Worm (Caenorhabditis elegans) whole organism, L1 larva: ENCODE measurements around the gene T13G4.7.
A peak's percentile ranks its signal among the peaks of the same experiment; 100 is the strongest.

Source experiments
- F16B12.6 ChIP-seq: fragments of 150-350 bp; optimal IDR thresholded peaks from 2 replicates; lab custom pipeline; 2014; ENCODE audit warnings: missing biosample characterization, missing genetic modification characterization
- alr-1 ChIP-seq: fragments of 200-800 bp; sonication (Bioruptor generic); optimal IDR thresholded peaks from 2 replicates; lab custom pipeline; 2018; ENCODE audit warnings: borderline replicate concordance, mild to moderate bottlenecking, missing genetic modification characterization, missing compliant biosample characterization
- blmp-1 ChIP-seq: fragments of 150-350 bp; optimal IDR thresholded peaks from 2 replicates; lab custom pipeline; 2014; ENCODE audit warnings: missing biosample characterization, missing genetic modification characterization
- dsc-1 ChIP-seq: sonication (generic microtip); optimal IDR thresholded peaks from 2 replicates; lab custom pipeline; 2016; ENCODE audit warnings: mild to moderate bottlenecking, missing genetic modification characterization, missing compliant biosample characterization
- efl-1 ChIP-seq, 4 experiments: fragments of 150-350 bp; optimal IDR thresholded peaks in 3 of 4; peaks in 1 of 4; 1 replicate in 1 of 4; 2 replicates in 3 of 4; lab custom pipeline; 2014; ENCODE audit warnings: missing biosample characterization in 2 of 4, missing genetic modification characterization in 2 of 4, missing genetic modification reagents in 2 of 4
- egl-13 ChIP-seq: sonication (generic microtip); optimal IDR thresholded peaks from 2 replicates; lab custom pipeline; 2016; ENCODE audit warnings: missing genotype, missing genetic modification reagents, missing genetic modification characterization, missing compliant biosample characterization
- egl-27 ChIP-seq, 2 experiments: fragments of 150-350 bp in 1 of 2; sonication (generic microtip); optimal IDR thresholded peaks; 3 replicates each; lab custom pipeline; 2017 to 2018; ENCODE audit warnings: missing biosample characterization in 2 of 2, missing genetic modification characterization in 2 of 2, missing genetic modification reagents in 2 of 2
- elt-3 ChIP-seq, 6 experiments: fragments of 150-350 bp in 1 of 6; sonication (generic microtip); optimal IDR thresholded peaks; 2 replicates each; lab custom pipeline; 2017 to 2018; ENCODE audit warnings: missing biosample characterization in 6 of 6, missing genetic modification characterization in 6 of 6, inconsistent platforms in 1 of 6
- grh-1 ChIP-seq: fragments of 200-800 bp; sonication (Bioruptor generic); IDR thresholded peaks from 2 replicates; pipeline ENCODE4 v1.3.6; 2022; ENCODE audit warnings: missing genetic modification reagents, missing genetic modification characterization, missing compliant biosample characterization
- irx-1 ChIP-seq: sonication (generic microtip); optimal IDR thresholded peaks from 2 replicates; lab custom pipeline; 2016; ENCODE audit warnings: missing genetic modification characterization, missing compliant biosample characterization
- jun-1 ChIP-seq: fragments of 150-350 bp; optimal IDR thresholded peaks from 2 replicates; lab custom pipeline; 2014; ENCODE audit warnings: missing biosample characterization, missing genetic modification reagents, missing genetic modification characterization
- lin-13 ChIP-seq: fragments of 150-350 bp; optimal IDR thresholded peaks from 2 replicates; lab custom pipeline; 2014; ENCODE audit warnings: missing biosample characterization, missing genetic modification reagents, missing genetic modification characterization
- lin-14 ChIP-seq: fragments of 200-800 bp; sonication (Bioruptor generic); optimal IDR thresholded peaks from 2 replicates; lab custom pipeline; 2018; ENCODE audit warnings: mild to moderate bottlenecking, missing genetic modification characterization, moderate library complexity, missing compliant biosample characterization
- lin-15B ChIP-seq: fragments of 150-350 bp; sonication (generic microtip); optimal IDR thresholded peaks from 3 replicates; lab custom pipeline; 2014; ENCODE audit warnings: missing biosample characterization, missing genetic modification characterization
- lin-35 ChIP-seq, 2 experiments: fragments of 150-350 bp; optimal IDR thresholded peaks; 2 replicates each; lab custom pipeline; 2014; ENCODE audit warnings: missing biosample characterization in 2 of 2, missing genetic modification characterization in 2 of 2, missing genetic modification reagents in 2 of 2
- lir-3 ChIP-seq: sonication (generic microtip); optimal IDR thresholded peaks from 2 replicates; lab custom pipeline; 2016; ENCODE audit warnings: mild to moderate bottlenecking, missing genetic modification characterization, moderate library complexity, missing compliant biosample characterization; ENCODE audit not compliant: poor library complexity
- mef-2 ChIP-seq: fragments of 150-350 bp; optimal IDR thresholded peaks from 2 replicates; lab custom pipeline; 2014; ENCODE audit warnings: missing biosample characterization, missing genetic modification characterization
- nhr-11 ChIP-seq: fragments of 150-350 bp; optimal IDR thresholded peaks from 2 replicates; lab custom pipeline; 2014; ENCODE audit warnings: missing biosample characterization, missing genetic modification characterization
- nhr-20 ChIP-seq: sonication (generic microtip); optimal IDR thresholded peaks from 2 replicates; lab custom pipeline; 2016; ENCODE audit warnings: mild to moderate bottlenecking, missing genetic modification characterization, missing compliant biosample characterization
- nhr-237 ChIP-seq: fragments of 150-350 bp; optimal IDR thresholded peaks from 2 replicates; lab custom pipeline; 2014; ENCODE audit warnings: missing biosample characterization, missing genetic modification characterization
- nhr-28 ChIP-seq: fragments of 150-350 bp; optimal IDR thresholded peaks from 2 replicates; lab custom pipeline; 2014; ENCODE audit warnings: missing biosample characterization, missing genetic modification characterization
- nhr-47 ChIP-seq: sonication (generic microtip); optimal IDR thresholded peaks from 2 replicates; lab custom pipeline; 2016; ENCODE audit warnings: mild to moderate bottlenecking, missing genetic modification characterization, moderate library complexity, missing compliant biosample characterization
- nhr-71 ChIP-seq: sonication (generic microtip); optimal IDR thresholded peaks from 2 replicates; lab custom pipeline; 2016; ENCODE audit warnings: mild to moderate bottlenecking, missing genetic modification characterization, moderate library complexity, missing compliant biosample characterization
- nhr-77 ChIP-seq: fragments of 150-350 bp; optimal IDR thresholded peaks from 2 replicates; lab custom pipeline; 2014; ENCODE audit warnings: missing biosample characterization, missing genetic modification characterization
- nhr-84 ChIP-seq: sonication (generic microtip); optimal IDR thresholded peaks from 2 replicates; lab custom pipeline; 2017; ENCODE audit warnings: missing biosample characterization, missing genetic modification characterization
- nhr-85 ChIP-seq: sonication (generic microtip); peaks from one replicate; lab custom pipeline; 2016; ENCODE audit warnings: missing genetic modification characterization, inconsistent platforms, missing compliant biosample characterization
- pax-3 ChIP-seq: fragments of 200-800 bp; sonication (Bioruptor generic); optimal IDR thresholded peaks from 2 replicates; lab custom pipeline; 2018; ENCODE audit warnings: mild to moderate bottlenecking, missing genetic modification characterization, moderate library complexity, missing compliant biosample characterization
- sptf-1 ChIP-seq: fragments of 150-350 bp; optimal IDR thresholded peaks from 2 replicates; lab custom pipeline; 2014; ENCODE audit warnings: missing biosample characterization, missing genetic modification characterization
- sup-37 ChIP-seq: fragments of 200-800 bp; sonication (Bioruptor generic); optimal IDR thresholded peaks from 2 replicates; lab custom pipeline; 2018; ENCODE audit warnings: mild to moderate bottlenecking, missing genetic modification characterization, missing compliant biosample characterization
- swsn-7 ChIP-seq: sonication (generic microtip); optimal IDR thresholded peaks from 2 replicates; lab custom pipeline; 2016; ENCODE audit warnings: missing genetic modification characterization, missing compliant biosample characterization
- tlp-1 ChIP-seq: fragments of 150-350 bp; optimal IDR thresholded peaks from 2 replicates; lab custom pipeline; 2014; ENCODE audit warnings: missing biosample characterization, missing genetic modification characterization
- unc-130 ChIP-seq: fragments of 150-350 bp; optimal IDR thresholded peaks from 2 replicates; lab custom pipeline; 2017; ENCODE audit warnings: missing biosample characterization, missing genetic modification characterization, inconsistent platforms
- vab-15 ChIP-seq: sonication (generic microtip); optimal IDR thresholded peaks from 2 replicates; lab custom pipeline; 2017; ENCODE audit warnings: missing genotype, mild to moderate bottlenecking, missing genetic modification characterization, missing compliant biosample characterization
- zag-1 ChIP-seq: fragments of 150-350 bp; optimal IDR thresholded peaks from 2 replicates; lab custom pipeline; 2014; ENCODE audit warnings: missing biosample characterization, missing genetic modification characterization
- zip-4 ChIP-seq: fragments of 200-800 bp; sonication (Bioruptor generic); optimal IDR thresholded peaks from 2 replicates; lab custom pipeline; 2018; ENCODE audit warnings: mild to moderate bottlenecking, missing genetic modification characterization, moderate library complexity, missing compliant biosample characterization

Gene T13G4.7

DNA sequence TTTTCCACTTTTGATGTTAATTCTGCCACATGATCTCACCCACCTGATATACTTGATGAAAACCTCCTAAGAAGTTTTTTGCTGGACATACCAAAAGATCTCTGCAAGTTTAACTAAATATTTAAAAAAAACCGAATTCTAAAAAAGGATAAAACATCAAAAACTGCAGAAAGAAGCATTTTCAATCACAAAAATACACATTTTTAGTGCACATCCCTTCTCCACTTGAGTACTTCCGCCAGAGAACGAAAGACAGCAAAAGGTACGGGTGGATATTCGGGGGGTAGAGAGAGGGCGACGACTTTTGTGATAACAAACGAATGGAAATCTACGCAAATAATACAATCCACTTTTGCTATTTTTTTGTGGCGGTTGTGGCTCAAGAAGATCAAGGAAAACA, 24.7 kb upstream of the T13G4.7 start, which contains the start of gene C46H3.2:
Gene C46H3.2 (minus strand): TSS at position 101 of the 400 bp plus-strand sequence.
- TF ChIP-seq nhr-84 (tag; lab: Kevin White, UChicago) = no peak
- no peak for TF ChIP-seq nhr-11 (tag; lab: Kevin White, UChicago)
- TF ChIP-seq nhr-47 (tag; lab: Kevin White, UChicago) = no peak
- no peak for TF ChIP-seq elt-3 (tag; optimal IDR thresholded peaks at IDR 0.05; lab: Kevin White, UChicago)
- TF ChIP-seq irx-1 (tag; lab: Kevin White, UChicago) = no peak
- TF ChIP-seq zag-1 = no peak
- no peak for TF ChIP-seq nhr-77 (tag; lab: Kevin White, UChicago)

DNA sequence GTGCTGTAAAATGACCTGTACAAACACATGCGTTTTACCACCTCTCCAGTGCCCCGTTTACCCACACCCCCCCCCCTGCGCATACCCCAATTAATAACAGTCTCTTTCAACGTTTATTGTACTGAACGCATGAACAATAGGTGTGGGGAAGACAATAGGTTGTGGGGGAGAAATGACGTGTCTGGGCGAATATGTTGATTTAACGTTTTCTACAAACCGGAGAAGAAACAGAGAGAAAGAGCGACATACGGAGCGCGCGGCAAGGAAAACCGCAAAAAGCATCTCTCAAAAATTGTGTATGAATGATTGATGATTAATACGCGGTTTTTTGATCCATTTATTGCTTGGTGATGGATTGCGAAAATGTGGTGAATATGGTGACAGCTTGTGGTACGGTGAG, 17.9 kb upstream of the T13G4.7 start:
- TF ChIP-seq efl-1 (optimal IDR thresholded peaks at IDR 0.05; lab: Kevin White, UChicago) = no peak
- TF ChIP-seq efl-1 (GFP tag; optimal IDR thresholded peaks at IDR 0.05 in 1 of 2; lab: Kevin White, UChicago) = peak in 1 of 2 experiments; percentile 21
- TF ChIP-seq nhr-28 (tag; lab: Kevin White, UChicago) = no peak
- TF ChIP-seq blmp-1 (tag; lab: Kevin White, UChicago) = peak; percentile 6

DNA sequence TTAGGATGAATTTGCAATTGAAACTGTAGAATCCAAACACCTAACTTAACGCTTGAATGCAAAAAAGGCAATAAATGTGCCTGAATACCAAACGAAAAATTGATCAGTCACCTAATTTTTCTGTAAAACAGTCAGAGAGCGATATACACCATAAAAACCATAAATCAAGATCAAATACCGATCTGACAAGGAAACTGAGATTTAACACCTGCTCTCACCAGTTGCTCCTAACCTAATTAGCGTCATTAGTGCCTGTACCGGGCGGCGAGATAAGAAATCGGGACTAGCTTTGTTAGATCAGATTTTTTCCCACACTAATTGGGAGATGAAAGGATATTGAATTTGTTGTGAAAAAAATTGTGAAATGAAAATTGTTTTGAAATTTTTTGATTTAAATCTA, 17.2 kb upstream of the T13G4.7 start:
- TF ChIP-seq dsc-1 (tag; lab: Kevin White, UChicago) (no peak), nhr-85 (no peak), sup-37 (GFP tag; lab: Kevin White, UChicago) (no peak), egl-13 (tag; lab: Kevin White, UChicago) (no peak), egl-27 (tag; optimal IDR thresholded peaks at IDR 0.05; lab: Kevin White, UChicago) (no peak), vab-15 (tag; lab: Kevin White, UChicago) (no peak), mef-2 (tag; lab: Kevin White, UChicago) (no peak), nhr-237 (tag; lab: Kevin White, UChicago) (no peak), unc-130 (tag; lab: Kevin White, UChicago) (no peak), pax-3 (no peak), sptf-1 (no peak), lin-15B (tag; lab: Kevin White, UChicago) (no peak), nhr-71 (no peak), tlp-1 (tag; lab: Kevin White, UChicago) (no peak), nhr-20 (tag; lab: Kevin White, UChicago) (no peak), swsn-7 (no peak), lir-3 (tag; lab: Kevin White, UChicago) (no peak), nhr-77 (tag; lab: Kevin White, UChicago) (no peak)

DNA sequence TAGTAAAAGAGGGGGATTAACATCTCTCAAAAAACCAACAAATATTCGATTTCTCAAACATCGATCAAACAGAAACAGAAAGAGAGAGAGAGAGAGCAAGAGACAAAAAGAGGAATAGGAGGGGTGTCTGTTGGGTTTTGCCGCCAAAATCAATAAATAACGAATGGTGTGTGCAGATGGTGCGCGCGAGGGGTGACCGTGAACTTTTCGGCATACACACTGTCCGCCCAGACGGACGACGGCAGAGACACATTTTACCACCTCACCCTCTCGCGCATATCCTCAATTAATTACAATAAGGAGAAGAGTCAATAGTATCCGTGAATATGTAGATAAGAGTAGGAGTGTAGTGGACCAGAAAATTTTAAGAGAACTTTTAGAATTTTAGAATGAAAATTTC, 16.5 kb upstream of the T13G4.7 start:
- TF ChIP-seq F16B12.6 (tag; lab: Kevin White, UChicago) (no peak), lin-14 (GFP tag; lab: Kevin White, UChicago) (peak; percentile 8), nhr-85 (peak; percentile 51), grh-1 (GFP tag; lab: Robert Waterston, UW) (no peak)

DNA sequence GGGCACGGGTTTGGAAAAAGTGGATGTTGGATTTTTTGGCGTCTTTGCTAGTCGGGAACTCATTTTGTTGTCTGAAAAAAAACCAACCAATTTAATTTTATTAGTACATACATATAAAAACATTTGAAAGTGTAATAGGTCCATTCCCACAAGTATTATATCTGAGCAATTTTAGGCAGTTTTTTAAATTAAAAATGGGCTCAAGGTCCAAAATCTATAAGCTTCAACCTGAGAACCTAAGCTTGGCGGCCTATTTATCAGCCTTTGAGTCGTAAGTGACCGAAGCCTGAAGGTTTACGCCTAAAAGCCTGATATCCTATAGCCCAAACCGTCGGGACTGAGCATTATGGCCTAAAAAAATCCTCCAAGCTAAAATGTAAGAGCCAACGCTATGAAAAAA, 12.5 kb upstream of the T13G4.7 start:
- TF ChIP-seq jun-1 (no peak), alr-1 (tag; lab: Kevin White, UChicago) (no peak), nhr-47 (tag; lab: Kevin White, UChicago) (no peak), zip-4 (no peak), efl-1 (optimal IDR thresholded peaks at IDR 0.05; lab: Kevin White, UChicago) (no peak), efl-1 (GFP tag; optimal IDR thresholded peaks at IDR 0.05 in 1 of 2; lab: Kevin White, UChicago) (no peak), sup-37 (GFP tag; lab: Kevin White, UChicago) (no peak), nhr-71 (no peak), egl-27 (tag; optimal IDR thresholded peaks at IDR 0.05; lab: Kevin White, UChicago) (no peak), lin-13 (GFP tag; lab: Kevin White, UChicago) (no peak), lin-35 (GFP tag; optimal IDR thresholded peaks at IDR 0.05; lab: Kevin White, UChicago) (no peak), pax-3 (no peak)
